Worm (Caenorhabditis elegans): ENCODE measurements around the gene cpt-6.

- TF ChIP-seq nhr-27 (tag; optimal IDR thresholded peaks at IDR 0.05) = no peak
- no peak for TF ChIP-seq F33H1.4 (GFP tag; IDR thresholded peaks at IDR 0.05)
- TF ChIP-seq lin-26 (GFP tag; IDR thresholded peaks at IDR 0.05) = no peak
- TF ChIP-seq ets-4 (GFP tag; optimal IDR thresholded peaks at IDR 0.05) = no peak
- TF ChIP-seq lin-35 (GFP tag; optimal IDR thresholded peaks at IDR 0.05) = no peak
- no peak for TF ChIP-seq xnd-1 (tag; optimal IDR thresholded peaks at IDR 0.05)
These were observed 52.1 kb downstream of the cpt-6 start, which contains the start of gene T05H4.15 for ce11 chrV:6441613-6442012.
